Worm (Caenorhabditis elegans) whole organism, young adult: ENCODE measurements around the gene Y37D8A.26.

ENCODE experiments used
- C06A6.2 ChIP-seq: fragments of 200-800 bp; sonication (Bioruptor generic); conservative IDR thresholded peaks from 2 replicates; pipeline ENCODE4 v1.3.6; 2022; ENCODE audit warnings: missing genetic modification characterization, missing compliant biosample characterization
- C17E4.6 ChIP-seq: fragments of 200-800 bp; sonication (Bioruptor generic); IDR thresholded peaks from 2 replicates; pipeline ENCODE4 v1.3.6; 2022; ENCODE audit warnings: missing genetic modification reagents, missing genetic modification characterization, missing compliant biosample characterization
- F37B4.10 ChIP-seq: fragments of 200-800 bp; sonication (Bioruptor generic); IDR thresholded peaks from 2 replicates; pipeline ENCODE4 v1.3.6; 2022; ENCODE audit warnings: missing genetic modification characterization, missing compliant biosample characterization
- T07F8.4 ChIP-seq: sonication (generic microtip); optimal IDR thresholded peaks from 2 replicates; lab custom pipeline; 2016; ENCODE audit warnings: mild to moderate bottlenecking, missing genetic modification characterization, moderate library complexity, missing compliant biosample characterization
- Y53F4B.3 ChIP-seq: fragments of 200-800 bp; sonication (Bioruptor generic); IDR thresholded peaks from 2 replicates; pipeline ENCODE4 v1.3.6; 2022; ENCODE audit warnings: missing genetic modification reagents, missing genetic modification characterization, missing compliant biosample characterization
- Y53G8AR.9 ChIP-seq: fragments of 200-800 bp; sonication (Bioruptor generic); conservative IDR thresholded peaks from 2 replicates; pipeline ENCODE4 v1.3.6; 2022; ENCODE audit warnings: missing genetic modification reagents, missing genetic modification characterization, missing compliant biosample characterization
- Y67H2A.10 ChIP-seq: fragments of 200-800 bp; sonication (Bioruptor generic); conservative IDR thresholded peaks from 2 replicates; pipeline ENCODE4 v1.3.6; 2022; ENCODE audit warnings: missing genetic modification reagents, missing genetic modification characterization, missing compliant biosample characterization
- ZK185.1 ChIP-seq: sonication (generic microtip); optimal IDR thresholded peaks from 2 replicates; lab custom pipeline; 2016; ENCODE audit warnings: mild to moderate bottlenecking, missing genetic modification characterization, missing compliant biosample characterization; ENCODE audit not compliant: poor library complexity, severe bottlenecking
- aptf-3 ChIP-seq: fragments of 200-800 bp; sonication (Bioruptor generic); IDR thresholded peaks from 2 replicates; pipeline ENCODE4 v1.3.6; 2022; ENCODE audit warnings: missing genetic modification characterization, missing compliant biosample characterization
- attf-5 ChIP-seq: fragments of 200-800 bp; sonication (Bioruptor generic); optimal IDR thresholded peaks from 2 replicates; lab custom pipeline; 2018; ENCODE audit warnings: mild to moderate bottlenecking, missing genetic modification characterization, missing compliant biosample characterization
- bed-1 ChIP-seq: fragments of 200-800 bp; sonication (Bioruptor generic); IDR thresholded peaks from 2 replicates; pipeline ENCODE4 v1.3.6; 2022; ENCODE audit warnings: missing genetic modification reagents, missing genetic modification characterization, missing compliant biosample characterization
- ceh-58 ChIP-seq: fragments of 200-800 bp; sonication (Bioruptor generic); IDR thresholded peaks from 2 replicates; pipeline ENCODE4 v1.3.6; 2022; ENCODE audit warnings: missing genetic modification characterization, missing compliant biosample characterization
- ceh-79 ChIP-seq: sonication (generic microtip); optimal IDR thresholded peaks from 2 replicates; lab custom pipeline; 2017; ENCODE audit warnings: mild to moderate bottlenecking, missing genetic modification characterization, missing compliant biosample characterization
- chd-7 ChIP-seq: sonication (generic microtip); optimal IDR thresholded peaks from 2 replicates; lab custom pipeline; 2016; ENCODE audit warnings: mild to moderate bottlenecking, missing genetic modification characterization, moderate library complexity, missing compliant biosample characterization
- dpl-1 ChIP-seq: fragments of 150-350 bp; optimal IDR thresholded peaks from 2 replicates; lab custom pipeline; 2014; ENCODE audit warnings: missing biosample characterization, missing genetic modification reagents, missing genetic modification characterization
- ets-4 ChIP-seq: fragments of 200-800 bp; sonication (Bioruptor generic); optimal IDR thresholded peaks from 2 replicates; lab custom pipeline; 2018; ENCODE audit warnings: mild to moderate bottlenecking, missing genetic modification characterization, missing compliant biosample characterization
- fkh-3 ChIP-seq: sonication (generic microtip); optimal IDR thresholded peaks from 2 replicates; lab custom pipeline; 2016; ENCODE audit warnings: mild to moderate bottlenecking, missing genetic modification characterization, missing compliant biosample characterization
- gei-17 ChIP-seq: fragments of 200-800 bp; sonication (Bioruptor generic); optimal IDR thresholded peaks from 2 replicates; lab custom pipeline; 2018; ENCODE audit warnings: mild to moderate bottlenecking, missing genetic modification characterization, missing compliant biosample characterization
- him-1 ChIP-seq: sonication (generic microtip); optimal IDR thresholded peaks from 2 replicates; lab custom pipeline; 2016; ENCODE audit warnings: missing genotype, missing genetic modification reagents, missing genetic modification characterization, missing compliant biosample characterization
- hlh-12 ChIP-seq: sonication (generic microtip); optimal IDR thresholded peaks from 2 replicates; lab custom pipeline; 2016; ENCODE audit warnings: missing genetic modification characterization, missing compliant biosample characterization
- hlh-26 ChIP-seq: fragments of 200-800 bp; sonication (Bioruptor generic); conservative IDR thresholded peaks from 2 replicates; pipeline ENCODE4 v1.3.6; 2022; ENCODE audit warnings: missing genetic modification reagents, missing genetic modification characterization, missing compliant biosample characterization
- hmg-20 ChIP-seq: fragments of 200-800 bp; sonication (Bioruptor generic); IDR thresholded peaks from 2 replicates; pipeline ENCODE4 v1.3.6; 2022; ENCODE audit warnings: missing genetic modification reagents, missing genetic modification characterization, missing compliant biosample characterization
- let-607 ChIP-seq, 2 experiments: fragments of 200-800 bp in 1 of 2; sonication (Bioruptor generic) in 1 of 2; sonication (generic microtip) in 1 of 2; optimal IDR thresholded peaks; 2 replicates each; lab custom pipeline; 2016 to 2018; ENCODE audit warnings: mild to moderate bottlenecking in 2 of 2, missing compliant biosample characterization in 2 of 2, missing genetic modification characterization in 2 of 2, moderate library complexity in 2 of 2, missing genotype in 1 of 2
- lin-35 ChIP-seq, 3 experiments: fragments of 150-350 bp in 2 of 3; sonication (generic microtip) in 1 of 3; optimal IDR thresholded peaks; 2 replicates each; lab custom pipeline; 2014 to 2018; ENCODE audit warnings: missing biosample characterization in 3 of 3, missing genetic modification characterization in 3 of 3, missing genetic modification reagents in 3 of 3
- lin-54 ChIP-seq: fragments of 200-800 bp; sonication (Bioruptor generic); optimal IDR thresholded peaks from 2 replicates; lab custom pipeline; 2018; ENCODE audit warnings: mild to moderate bottlenecking, missing genetic modification characterization, missing compliant biosample characterization
- lsl-1 ChIP-seq: fragments of 200-800 bp; sonication (Bioruptor generic); optimal IDR thresholded peaks from 2 replicates; lab custom pipeline; 2018; ENCODE audit warnings: mild to moderate bottlenecking, missing genetic modification characterization, moderate library complexity, missing compliant biosample characterization
- madf-10 ChIP-seq: sonication (generic microtip); optimal IDR thresholded peaks from 2 replicates; lab custom pipeline; 2016; ENCODE audit warnings: mild to moderate bottlenecking, missing genetic modification characterization, missing compliant biosample characterization
- madf-3 ChIP-seq: fragments of 200-800 bp; sonication (Bioruptor generic); IDR thresholded peaks from 2 replicates; pipeline ENCODE4 v1.3.6; 2022; ENCODE audit warnings: missing genetic modification reagents, missing genetic modification characterization, missing compliant biosample characterization
- madf-8 ChIP-seq: fragments of 200-800 bp; sonication (Bioruptor generic); conservative IDR thresholded peaks from 2 replicates; pipeline ENCODE4 v1.3.6; 2022; ENCODE audit warnings: missing genetic modification reagents, missing genetic modification characterization, missing compliant biosample characterization
- mcd-1 ChIP-seq: fragments of 200-800 bp; sonication (Bioruptor generic); IDR thresholded peaks from 2 replicates; pipeline ENCODE4 v1.3.6; 2022; ENCODE audit warnings: missing genetic modification reagents, missing genetic modification characterization, missing compliant biosample characterization
- mel-28 ChIP-seq: sonication (generic microtip); optimal IDR thresholded peaks from 2 replicates; lab custom pipeline; 2016; ENCODE audit warnings: borderline replicate concordance, mild to moderate bottlenecking, missing genetic modification characterization, missing compliant biosample characterization
- mes-4 ChIP-seq: sonication (generic microtip); optimal IDR thresholded peaks from 2 replicates; lab custom pipeline; 2016; ENCODE audit warnings: missing genotype, missing genetic modification characterization, missing compliant biosample characterization
- nfya-1 ChIP-seq: sonication (generic microtip); optimal IDR thresholded peaks from 2 replicates; lab custom pipeline; 2017; ENCODE audit warnings: antibody characterized with exemption, missing compliant biosample characterization, missing genetic modification characterization, borderline replicate concordance; ENCODE audit not compliant: insufficient read depth
- nfya-2 ChIP-seq: fragments of 200-800 bp; sonication (Bioruptor generic); IDR thresholded peaks from 2 replicates; pipeline ENCODE4 v1.3.6; 2022; ENCODE audit warnings: missing genetic modification reagents, missing genetic modification characterization, missing compliant biosample characterization
- nhr-120 ChIP-seq: fragments of 200-800 bp; sonication (Bioruptor generic); IDR thresholded peaks from 2 replicates; pipeline ENCODE4 v1.3.6; 2022; ENCODE audit warnings: missing genetic modification characterization, missing compliant biosample characterization
- nhr-27 ChIP-seq: fragments of 200-800 bp; sonication (Bioruptor generic); optimal IDR thresholded peaks from 2 replicates; lab custom pipeline; 2018; ENCODE audit warnings: mild to moderate bottlenecking, missing genetic modification characterization, moderate library complexity, missing compliant biosample characterization
- pha-4 ChIP-seq: fragments of 150-350 bp; sonication (generic microtip); optimal IDR thresholded peaks from 2 replicates; lab custom pipeline; 2014; ENCODE audit warnings: missing biosample characterization, missing genetic modification reagents, missing genetic modification characterization
- rec-8 ChIP-seq, 2 experiments: sonication (generic microtip); optimal IDR thresholded peaks; 2 replicates each; lab custom pipeline; 2016; ENCODE audit warnings: mild to moderate bottlenecking in 2 of 2, missing genetic modification characterization in 2 of 2, missing genetic modification reagents in 2 of 2, missing genotype in 2 of 2, missing biosample characterization in 1 of 2, missing compliant biosample characterization in 1 of 2, moderate library complexity in 1 of 2
- repo-1 ChIP-seq: sonication (generic microtip); optimal IDR thresholded peaks from 2 replicates; lab custom pipeline; 2017; ENCODE audit warnings: mild to moderate bottlenecking, missing genetic modification characterization, missing compliant biosample characterization
- rpc-1 ChIP-seq, 2 experiments: fragments of 150-350 bp in 1 of 2; sonication (generic microtip) in 1 of 2; optimal IDR thresholded peaks; 2 replicates each; lab custom pipeline; 2014 to 2018; ENCODE audit warnings: missing biosample characterization in 1 of 2, missing genetic modification characterization in 1 of 2, missing genetic modification reagents in 1 of 2, missing genotype in 1 of 2
- snpc-1.1 ChIP-seq: sonication (generic microtip); optimal IDR thresholded peaks from 2 replicates; lab custom pipeline; 2017; ENCODE audit warnings: missing genetic modification characterization, mild to moderate bottlenecking, missing compliant biosample characterization, antibody characterized with exemption, moderate library complexity, missing genotype, missing genetic modification reagents; ENCODE audit not compliant: insufficient read depth
- snpc-4 ChIP-seq, 5 experiments: fragments of 150-350 bp in 1 of 5; sonication (generic microtip) in 4 of 5; optimal IDR thresholded peaks; 2 replicates each; lab custom pipeline; 2014 to 2018; ENCODE audit warnings: missing genetic modification characterization in 5 of 5, missing biosample characterization in 3 of 5, antibody characterized with exemption in 2 of 5, mild to moderate bottlenecking in 2 of 5, missing compliant biosample characterization in 2 of 5, missing genotype in 2 of 5, moderate library complexity in 2 of 5, missing genetic modification reagents in 1 of 5
- tlf-1 ChIP-seq: fragments of 200-800 bp; sonication (Bioruptor generic); optimal IDR thresholded peaks from 2 replicates; lab custom pipeline; 2018; ENCODE audit warnings: mild to moderate bottlenecking, missing genetic modification characterization, missing compliant biosample characterization
- unc-130 ChIP-seq: sonication (generic microtip); optimal IDR thresholded peaks from 2 replicates; lab custom pipeline; 2016; ENCODE audit warnings: missing genetic modification reagents, missing genetic modification characterization, missing compliant biosample characterization
- zfh-2 ChIP-seq: fragments of 200-800 bp; sonication (Bioruptor generic); conservative IDR thresholded peaks from 2 replicates; pipeline ENCODE4 v1.3.6; 2022; ENCODE audit warnings: missing genetic modification reagents, missing genetic modification characterization, missing compliant biosample characterization
- zim-3 ChIP-seq: sonication (generic microtip); optimal IDR thresholded peaks from 2 replicates; lab custom pipeline; 2017; ENCODE audit warnings: mild to moderate bottlenecking, missing genetic modification characterization, moderate library complexity, missing compliant biosample characterization

The Y37D8A.26 gene

ce11 chrIII:12874606-12875066, 18.1 kb upstream of the Y37D8A.26 start, which contains the start of the genes mrg-1 and spcs-2 (continued):
- no peak for TF ChIP-seq ets-4 (GFP tag; lab: Kevin White, UChicago)
- no peak for TF ChIP-seq madf-8 (GFP tag; lab: Robert Waterston, UW)
- TF ChIP-seq lin-35 (GFP tag; optimal IDR thresholded peaks at IDR 0.05; lab: Kevin White, UChicago): peak in 2 of 3 experiments; percentile 46 to 90
- no peak for TF ChIP-seq zim-3 (tag; lab: Kevin White, UChicago)
- TF ChIP-seq mes-4 (tag; lab: Kevin White, UChicago): no peak
- peak; percentile 91 for TF ChIP-seq ZK185.1 (tag; lab: Kevin White, UChicago)
- no peak for TF ChIP-seq gei-17 (GFP tag; lab: Kevin White, UChicago)
- TF ChIP-seq nfya-2 (GFP tag; lab: Robert Waterston, UW): no peak
- TF ChIP-seq zfh-2 (GFP tag; lab: Robert Waterston, UW): 0 out of 2 replicates have a peak, but pooled peaks have one; percentile 4
- TF ChIP-seq nhr-120: no peak
- TF ChIP-seq hlh-12 (tag; lab: Kevin White, UChicago): no peak
- peak; percentile 38 for TF ChIP-seq him-1 (tag; lab: Kevin White, UChicago)
- no peak for TF ChIP-seq ceh-79 (tag; lab: Kevin White, UChicago)
- TF ChIP-seq madf-3: peak; percentile 89
- TF ChIP-seq chd-7: no peak
- no peak for TF ChIP-seq nhr-27 (tag; lab: Kevin White, UChicago)
- no peak for TF ChIP-seq Y67H2A.10
- TF ChIP-seq rpc-1 (optimal IDR thresholded peaks at IDR 0.05; lab: Kevin White, UChicago): peak; percentile 44
- TF ChIP-seq rpc-1 (tag; optimal IDR thresholded peaks at IDR 0.05; lab: Kevin White, UChicago): peak; percentile 3
- no peak for TF ChIP-seq F37B4.10 (GFP tag; lab: Robert Waterston, UW)
- no peak for TF ChIP-seq aptf-3 (GFP tag; lab: Robert Waterston, UW)
- TF ChIP-seq lin-54 (GFP tag; lab: Kevin White, UChicago): peak; percentile 95
- TF ChIP-seq snpc-1.1 (tag; lab: Kevin White, UChicago): peak; percentile 26
- peak; percentile 82 for TF ChIP-seq C17E4.6
- TF ChIP-seq mcd-1: peak; percentile 87
- TF ChIP-seq attf-5 (GFP tag; lab: Kevin White, UChicago): peak; percentile 97
- TF ChIP-seq hlh-26 (GFP tag; lab: Robert Waterston, UW): no peak
- peak in 1 of 2 experiments; percentile 32 for TF ChIP-seq rec-8 (tag; optimal IDR thresholded peaks at IDR 0.05; lab: Kevin White, UChicago)
- TF ChIP-seq Y53G8AR.9 (GFP tag; lab: Robert Waterston, UW): peak; percentile 90
- TF ChIP-seq T07F8.4 (tag; lab: Kevin White, UChicago): peak; percentile 50
- no peak for TF ChIP-seq bed-1 (GFP tag; lab: Robert Waterston, UW)
- peak; percentile 42 for TF ChIP-seq snpc-4 (GFP tag; optimal IDR thresholded peaks at IDR 0.05; lab: Kevin White, UChicago)
- peak in 3 of 4 experiments; percentile 57 to 72 (median 62) for TF ChIP-seq snpc-4 (tag; optimal IDR thresholded peaks at IDR 0.05; lab: Kevin White, UChicago)
- 0 out of 2 replicates have a peak, but pooled peaks have one; percentile 13 for TF ChIP-seq hmg-20 (GFP tag; lab: Robert Waterston, UW)
- TF ChIP-seq lsl-1 (GFP tag; lab: Kevin White, UChicago): peak; percentile 75
- peak in 1 of 2 experiments; percentile 49 for TF ChIP-seq let-607 (tag; optimal IDR thresholded peaks at IDR 0.05; lab: Kevin White, UChicago)
- TF ChIP-seq madf-10 (tag; lab: Kevin White, UChicago): peak; percentile 68
- peak; percentile 80 for TF ChIP-seq C06A6.2 (GFP tag; lab: Robert Waterston, UW)
- peak; percentile 81 for TF ChIP-seq tlf-1 (GFP tag; lab: Kevin White, UChicago)
- no peak for TF ChIP-seq nfya-1
- peak; percentile 77 for TF ChIP-seq dpl-1 (GFP tag; lab: Kevin White, UChicago)
- TF ChIP-seq Y53F4B.3: no peak
- no peak for TF ChIP-seq ceh-58 (GFP tag; lab: Robert Waterston, UW)
- no peak for TF ChIP-seq fkh-3 (tag; lab: Kevin White, UChicago)
- TF ChIP-seq repo-1 (tag; lab: Kevin White, UChicago): no peak
- peak; percentile 60 for TF ChIP-seq unc-130
- TF ChIP-seq mel-28 (tag; lab: Kevin White, UChicago): peak; percentile 18
- no peak for TF ChIP-seq pha-4 (tag; lab: Kevin White, UChicago)
